Worm (Caenorhabditis elegans): ENCODE results near the gene F52E1.9.
A peak's percentile ranks its signal among the peaks of the same experiment; 100 is the strongest.

Gene F52E1.9

DNA sequence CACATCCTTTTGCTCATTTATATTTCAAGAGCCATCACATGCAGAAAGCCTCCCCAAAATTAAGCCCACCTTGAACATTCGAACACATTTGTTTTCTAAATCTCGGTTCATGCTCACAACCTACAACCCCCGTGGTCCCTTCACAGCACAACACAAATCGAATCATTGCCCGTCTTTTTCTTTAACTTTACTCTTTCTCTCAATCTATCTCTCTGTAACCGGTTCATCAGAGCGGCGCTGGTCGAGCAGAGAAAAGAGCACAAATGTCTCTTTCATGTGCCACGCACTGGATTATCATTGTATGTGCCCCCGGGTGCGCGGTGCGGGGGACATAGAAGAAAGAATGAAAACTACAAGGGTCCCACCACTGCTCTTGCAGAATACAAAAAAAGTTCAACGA is 32.8 kb upstream of the F52E1.9 start:
- TF ChIP-seq efl-3 (GFP tag; optimal IDR thresholded peaks at IDR 0.05) (no peak), fkh-10 (GFP tag; optimal IDR thresholded peaks at IDR 0.05) (peak; percentile 2), rnt-1 (tag; optimal IDR thresholded peaks at IDR 0.05) (peak; percentile 6), dsc-1 (tag; optimal IDR thresholded peaks at IDR 0.05) (peak; percentile 23), lin-14 (GFP tag; optimal IDR thresholded peaks at IDR 0.05) (peak; percentile 43), irx-1 (tag; optimal IDR thresholded peaks at IDR 0.05) (no peak), mep-1 (tag; optimal IDR thresholded peaks at IDR 0.05) (peak; percentile 1)

DNA sequence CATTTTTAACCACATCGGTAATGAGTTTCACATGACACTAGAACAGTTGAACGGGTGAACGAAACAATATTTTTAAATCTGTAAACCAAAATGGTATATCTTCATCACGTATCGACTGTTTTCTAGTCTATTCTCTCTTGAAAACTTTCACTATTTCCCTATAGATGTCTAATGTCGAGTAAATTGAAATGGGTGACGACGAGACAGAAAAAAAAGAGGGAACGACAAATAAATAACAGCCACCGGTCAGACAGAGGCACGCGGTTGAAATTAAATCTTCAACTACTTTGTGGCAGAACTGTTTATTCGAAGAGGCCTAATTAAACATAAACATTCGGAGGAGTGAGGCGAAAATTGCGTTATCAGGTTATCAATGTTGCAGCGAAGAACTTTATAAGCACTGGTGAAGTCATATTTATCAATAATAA is 31.9 kb upstream of the F52E1.9 start:
- TF ChIP-seq nhr-90 (tag; optimal IDR thresholded peaks at IDR 0.05; ENCODE audit: poor library complexity) (no peak), nhr-20 (tag; optimal IDR thresholded peaks at IDR 0.05) (peak; percentile 32), lin-39 (tag; optimal IDR thresholded peaks at IDR 0.05) (no peak), isw-1 (GFP tag; IDR thresholded peaks at IDR 0.05) (no peak), jun-1 (tag; optimal IDR thresholded peaks at IDR 0.05) (no peak), lin-14 (GFP tag; optimal IDR thresholded peaks at IDR 0.05) (peak; percentile 78), efl-1 (optimal IDR thresholded peaks at IDR 0.05) (no peak), efl-1 (GFP tag; optimal IDR thresholded peaks at IDR 0.05 in 1 of 2) (no peak), pag-3 (tag; optimal IDR thresholded peaks at IDR 0.05; ENCODE audit: borderline replicate concordance, insufficient read depth) (peak; percentile 52), hlh-4 (tag; optimal IDR thresholded peaks at IDR 0.05) (no peak), tbx-2 (tag; optimal IDR thresholded peaks at IDR 0.05) (no peak), sptf-1 (tag; optimal IDR thresholded peaks at IDR 0.05) (no peak), mep-1 (tag; optimal IDR thresholded peaks at IDR 0.05) (peak; percentile 42), rnt-1 (tag; optimal IDR thresholded peaks at IDR 0.05) (no peak), fos-1 (tag; optimal IDR thresholded peaks at IDR 0.05) (no peak), hpl-2 (GFP tag; optimal IDR thresholded peaks at IDR 0.05) (no peak), nhr-28 (tag; optimal IDR thresholded peaks at IDR 0.05) (no peak), blmp-1 (tag; optimal IDR thresholded peaks at IDR 0.05) (peak; percentile 69), ztf-4 (tag; optimal IDR thresholded peaks at IDR 0.05) (no peak), vab-15 (tag; optimal IDR thresholded peaks at IDR 0.05) (no peak), elt-2 (tag; optimal IDR thresholded peaks at IDR 0.05) (peak; percentile 66), lsy-2 (tag; optimal IDR thresholded peaks at IDR 0.05) (no peak), nhr-85 (tag) (peak; percentile 6), lin-35 (GFP tag; optimal IDR thresholded peaks at IDR 0.05) (peak in 1 of 2 experiments; percentile 36), fkh-8 (tag; optimal IDR thresholded peaks at IDR 0.05) (no peak), snu-23 (GFP tag; optimal IDR thresholded peaks at IDR 0.05) (peak; percentile 26), elt-3 (tag; optimal IDR thresholded peaks at IDR 0.05) (peak in 1 of 6 experiments; percentile 41), swsn-7 (tag; optimal IDR thresholded peaks at IDR 0.05) (no peak), ama-1 (optimal IDR thresholded peaks at IDR 0.05) (no peak), nhr-71 (tag; optimal IDR thresholded peaks at IDR 0.05) (peak; percentile 20), ces-1 (GFP tag; optimal IDR thresholded peaks at IDR 0.05) (no peak), C04F5.9 (tag; optimal IDR thresholded peaks at IDR 0.05) (no peak), nhr-84 (tag; optimal IDR thresholded peaks at IDR 0.05) (no peak), ceh-63 (GFP tag; optimal IDR thresholded peaks at IDR 0.05) (no peak), mab-9 (GFP tag; IDR thresholded peaks at IDR 0.05) (no peak), lin-13 (GFP tag; optimal IDR thresholded peaks at IDR 0.05) (no peak), egl-27 (tag; optimal IDR thresholded peaks at IDR 0.05) (no peak), lin-15B (tag; optimal IDR thresholded peaks at IDR 0.05) (no peak)

DNA sequence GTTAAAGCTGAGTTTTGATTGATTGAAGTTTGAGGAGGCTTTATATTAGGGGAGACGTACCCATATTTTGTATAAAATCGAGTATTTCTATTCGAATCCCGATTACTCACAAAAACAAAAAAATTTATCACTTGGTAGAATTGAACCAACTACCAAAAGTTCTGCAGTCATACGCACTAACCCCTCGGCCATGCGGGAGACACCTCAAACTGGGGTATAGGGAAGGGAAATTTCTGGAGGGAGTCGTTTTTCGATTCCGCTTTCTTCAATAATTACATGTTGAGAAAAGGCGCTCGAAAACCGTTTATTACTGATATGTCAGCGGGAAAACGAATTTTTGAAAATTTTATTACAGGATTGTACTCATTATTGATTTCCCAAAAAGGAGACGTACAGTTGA is 28.8 kb upstream of the F52E1.9 start:
- TF ChIP-seq nhr-19 (GFP tag; conservative IDR thresholded peaks at IDR 0.05) (peak; percentile 37), rnt-1 (tag; optimal IDR thresholded peaks at IDR 0.05) (peak; percentile 35)

All from whole organism, L1 larva.